Fruit fly (Drosophila melanogaster) whole organism, adult: Measurements from ENCODE around the gene LKRSDH.

Experiments used
- CG11617 ChIP-seq: fragments of 200-800 bp; sonication (Bioruptor generic); optimal IDR thresholded peaks from 2 replicates; lab custom pipeline; 2017; ENCODE audit warnings: mild to moderate bottlenecking, missing biosample characterization, missing genetic modification reagents, missing genetic modification characterization
- CG12768 ChIP-seq: fragments of 200-800 bp; sonication (Bioruptor generic); optimal IDR thresholded peaks from 2 replicates; lab custom pipeline; 2017; ENCODE audit warnings: missing biosample characterization, missing genetic modification characterization, mild to moderate bottlenecking, moderate library complexity, missing genetic modification reagents
- CG14711 ChIP-seq: fragments of 200-800 bp; sonication (Bioruptor generic); optimal IDR thresholded peaks from 2 replicates; lab custom pipeline; 2018; ENCODE audit warnings: missing biosample characterization, mild to moderate bottlenecking, missing genetic modification characterization, moderate library complexity
- CG1620 ChIP-seq: fragments of 200-800 bp; sonication (Bioruptor generic); optimal IDR thresholded peaks from 2 replicates; lab custom pipeline; 2016; ENCODE audit warnings: missing biosample characterization, missing genetic modification characterization
- CG33017 ChIP-seq: fragments of 200-800 bp; sonication (Bioruptor generic); optimal IDR thresholded peaks from 2 replicates; lab custom pipeline; 2018; ENCODE audit warnings: missing biosample characterization, mild to moderate bottlenecking, missing genetic modification characterization, moderate library complexity
- CG5204 ChIP-seq: fragments of 200-800 bp; sonication (Bioruptor generic); optimal IDR thresholded peaks from 2 replicates; lab custom pipeline; 2016; ENCODE audit warnings: missing biosample characterization, missing genetic modification characterization
- CG7045 ChIP-seq: fragments of 200-800 bp; sonication (Bioruptor generic); optimal IDR thresholded peaks from 2 replicates; lab custom pipeline; 2017; ENCODE audit warnings: missing biosample characterization, mild to moderate bottlenecking, missing genetic modification characterization
- CG7101 ChIP-seq: fragments of 200-800 bp; sonication (Bioruptor generic); optimal IDR thresholded peaks from 2 replicates; lab custom pipeline; 2018; ENCODE audit warnings: missing biosample characterization, mild to moderate bottlenecking, missing genetic modification characterization, moderate library complexity
- Clk ChIP-seq: fragments of 200-800 bp; sonication (Bioruptor generic); optimal IDR thresholded peaks from 2 replicates; lab custom pipeline; 2017; ENCODE audit warnings: missing biosample characterization, missing genetic modification characterization
- Crg-1 ChIP-seq: fragments of 200-800 bp; sonication (Bioruptor generic); optimal IDR thresholded peaks from 2 replicates; lab custom pipeline; 2016; ENCODE audit warnings: missing biosample characterization, missing genetic modification characterization
- Hr96 ChIP-seq: fragments of 200-800 bp; sonication (Bioruptor generic); optimal IDR thresholded peaks from 2 replicates; lab custom pipeline; 2016; ENCODE audit warnings: missing biosample characterization, missing genetic modification characterization
- Mnt ChIP-seq: fragments of 200-800 bp; sonication (Bioruptor generic); optimal IDR thresholded peaks from 2 replicates; lab custom pipeline; 2016; ENCODE audit warnings: missing biosample characterization, mild to moderate bottlenecking, missing genetic modification characterization
- bab1 ChIP-seq: fragments of 200-800 bp; sonication (Bioruptor generic); optimal IDR thresholded peaks from 3 replicates; lab custom pipeline; 2019; ENCODE audit warnings: missing biosample characterization, mild to moderate bottlenecking, missing genetic modification characterization, moderate library complexity
- cic ChIP-seq: fragments of 200-800 bp; sonication (Bioruptor generic); optimal IDR thresholded peaks from 2 replicates; lab custom pipeline; 2017; ENCODE audit warnings: missing biosample characterization, mild to moderate bottlenecking, missing genetic modification characterization, moderate library complexity
- cnc ChIP-seq, 2 experiments: fragments of >200 bp; optimal IDR thresholded peaks; 2 replicates each; lab custom pipeline; 2017
- kay ChIP-seq: fragments of 200-800 bp; sonication (Bioruptor generic); peaks from one replicate; lab custom pipeline; 2016; ENCODE audit warnings: missing biosample characterization, missing genetic modification characterization, borderline replicate concordance
- ovo ChIP-seq: fragments of 200-800 bp; sonication (Bioruptor generic); optimal IDR thresholded peaks from 2 replicates; lab custom pipeline; 2016; ENCODE audit warnings: missing biosample characterization, missing genetic modification characterization
- pad ChIP-seq: fragments of 200-800 bp; sonication (Bioruptor generic); optimal IDR thresholded peaks from 3 replicates; lab custom pipeline; 2017; ENCODE audit warnings: missing biosample characterization, missing genetic modification characterization, mild to moderate bottlenecking, moderate library complexity, missing genetic modification reagents
- tj ChIP-seq: fragments of 200-800 bp; sonication (Bioruptor generic); optimal IDR thresholded peaks from 3 replicates; lab custom pipeline; 2017; ENCODE audit warnings: missing biosample characterization, mild to moderate bottlenecking, missing genetic modification characterization, moderate library complexity
- toe ChIP-seq: fragments of 200-800 bp; sonication (Bioruptor generic); optimal IDR thresholded peaks from 2 replicates; lab custom pipeline; 2016; ENCODE audit warnings: missing biosample characterization, missing genetic modification characterization

LKRSDH gene

dm6 chr2L:7788952-7789466, 6.8 kb downstream of the LKRSDH start:
- TF ChIP-seq Crg-1 (GFP tag; lab: Kevin White, UChicago) (no peak), kay (GFP tag; lab: Kevin White, UChicago) (peak; percentile 24), CG12768 (GFP tag; lab: Kevin White, UChicago) (no peak), pad (GFP tag; lab: Kevin White, UChicago) (no peak), Mnt (peak; percentile 5), CG14711 (tag; lab: Kevin White, UChicago) (no peak)

dm6 chr2L:7782788-7783401, 12.9 kb downstream of the LKRSDH start, which contains the start of gene Brd7-9:
Gene Brd7-9 (plus strand): TSS chr2L:7782865.
- no peak for TF ChIP-seq cnc (optimal IDR thresholded peaks at IDR 0.05; lab: Kevin White, UChicago)
- TF ChIP-seq Clk (GFP tag; lab: Kevin White, UChicago): no peak
- TF ChIP-seq pad (GFP tag; lab: Kevin White, UChicago): peak; percentile 34
- TF ChIP-seq CG33017 (tag; lab: Kevin White, UChicago): no peak
- TF ChIP-seq kay (GFP tag; lab: Kevin White, UChicago): no peak
- TF ChIP-seq Crg-1 (GFP tag; lab: Kevin White, UChicago): no peak
- peak; percentile 22 for TF ChIP-seq bab1 (GFP tag; lab: Kevin White, UChicago)
- peak; percentile 40 for TF ChIP-seq CG7101 (tag; lab: Kevin White, UChicago)
- peak; percentile 14 for TF ChIP-seq tj (GFP tag; lab: Kevin White, UChicago)
- peak; percentile 55 for TF ChIP-seq CG11617 (GFP tag; lab: Kevin White, UChicago)
- TF ChIP-seq Hr96 (GFP tag; lab: Kevin White, UChicago): no peak
- TF ChIP-seq CG1620: no peak
- TF ChIP-seq Mnt: no peak
- TF ChIP-seq CG7045: peak; percentile 40
- no peak for TF ChIP-seq ovo (GFP tag; lab: Kevin White, UChicago)
- TF ChIP-seq CG5204: peak; percentile 10
- peak; percentile 24 for TF ChIP-seq CG12768 (GFP tag; lab: Kevin White, UChicago)

- TF ChIP-seq CG12768 (GFP tag; lab: Kevin White, UChicago) (no peak), CG33017 (tag; lab: Kevin White, UChicago) (no peak), pad (GFP tag; lab: Kevin White, UChicago) (no peak), CG5204 (no peak), kay (GFP tag; lab: Kevin White, UChicago) (no peak)
Measured at dm6 chr2L:7781165-7781564, 14.6 kb downstream of the LKRSDH start, which contains the start of gene CG7164. Gene CG7164 (plus strand): TSS chr2L:7781465.

- TF ChIP-seq kay (GFP tag; lab: Kevin White, UChicago) (peak; percentile 41), ovo (GFP tag; lab: Kevin White, UChicago) (no peak), cnc (optimal IDR thresholded peaks at IDR 0.05; lab: Kevin White, UChicago) (no peak), cic (peak; percentile 28)
Measured at dm6 chr2L:7779785-7780184, 16.0 kb downstream of the LKRSDH start, which contains the start of gene Uro. Gene Uro (plus strand): TSS chr2L:7780085.

dm6 chr2L:7777979-7778692, 17.6 kb downstream of the LKRSDH start, which contains the start of gene CG7179:
Gene CG7179 (minus strand): TSS chr2L:7778029.
- TF ChIP-seq CG7045 (no peak), CG11617 (GFP tag; lab: Kevin White, UChicago) (no peak), Clk (GFP tag; lab: Kevin White, UChicago) (no peak), CG1620 (no peak), cic (no peak)

- TF ChIP-seq CG12768 (GFP tag; lab: Kevin White, UChicago) (no peak), ovo (GFP tag; lab: Kevin White, UChicago) (no peak), CG7045 (peak; percentile 53), CG11617 (GFP tag; lab: Kevin White, UChicago) (no peak), CG14711 (tag; lab: Kevin White, UChicago) (no peak), kay (GFP tag; lab: Kevin White, UChicago) (no peak), CG5204 (no peak), bab1 (GFP tag; lab: Kevin White, UChicago) (no peak), tj (GFP tag; lab: Kevin White, UChicago) (no peak), cnc (optimal IDR thresholded peaks at IDR 0.05; lab: Kevin White, UChicago) (no peak), Mnt (no peak), toe (no peak), CG1620 (no peak), pad (GFP tag; lab: Kevin White, UChicago) (no peak), CG7101 (tag; lab: Kevin White, UChicago) (peak; percentile 0), CG33017 (tag; lab: Kevin White, UChicago) (no peak), cic (peak; percentile 65), Clk (GFP tag; lab: Kevin White, UChicago) (no peak), Crg-1 (GFP tag; lab: Kevin White, UChicago) (no peak)
Measured at dm6 chr2L:7775260-7775659, 20.5 kb downstream of the LKRSDH start.
